Worm (Caenorhabditis elegans) whole organism, early embryonic: ENCODE data around the gene srh-72.
"Not testable (repeated sequence)": the region's sequence is repeated elsewhere in the genome, so short reads cannot be mapped to it uniquely, and the experiment has no call there.

Experiments
- B0310.2 ChIP-seq: sonication (generic microtip); optimal IDR thresholded peaks from 2 replicates; lab custom pipeline; 2016; ENCODE audit warnings: mild to moderate bottlenecking, missing genetic modification characterization, missing compliant biosample characterization
- F13C5.2 ChIP-seq: sonication (generic microtip); optimal IDR thresholded peaks from 2 replicates; lab custom pipeline; 2017; ENCODE audit warnings: mild to moderate bottlenecking, missing genetic modification characterization, inconsistent platforms, missing compliant biosample characterization
- aly-1 ChIP-seq: sonication (generic microtip); optimal IDR thresholded peaks from 2 replicates; lab custom pipeline; 2016; ENCODE audit warnings: missing genetic modification characterization, missing compliant biosample characterization
- ama-1 ChIP-seq: fragments of 150-350 bp; optimal IDR thresholded peaks from 2 replicates; lab custom pipeline; 2014
- ceh-13 ChIP-seq: fragments of 200-800 bp; sonication (Bioruptor generic); optimal IDR thresholded peaks from 2 replicates; lab custom pipeline; 2018; ENCODE audit warnings: mild to moderate bottlenecking, missing genetic modification characterization, missing compliant biosample characterization
- ceh-36 ChIP-seq: sonication (generic microtip); optimal IDR thresholded peaks from 2 replicates; lab custom pipeline; 2016; ENCODE audit warnings: missing genetic modification characterization, inconsistent platforms, missing compliant biosample characterization
- ets-7 ChIP-seq: sonication (generic microtip); optimal IDR thresholded peaks from 2 replicates; lab custom pipeline; 2016; ENCODE audit warnings: missing genotype, missing genetic modification characterization, missing compliant biosample characterization
- flt-1 ChIP-seq: fragments of 200-800 bp; sonication (Bioruptor generic); IDR thresholded peaks from 2 replicates; pipeline ENCODE4 v1.3.6; 2022; ENCODE audit warnings: missing genetic modification characterization, missing compliant biosample characterization
- hmbx-1 ChIP-seq: sonication (generic microtip); optimal IDR thresholded peaks from 2 replicates; lab custom pipeline; 2016; ENCODE audit warnings: mild to moderate bottlenecking, missing genetic modification characterization, missing compliant biosample characterization
- hmg-4 ChIP-seq: fragments of 200-800 bp; sonication (Bioruptor generic); optimal IDR thresholded peaks from 2 replicates; lab custom pipeline; 2018; ENCODE audit warnings: mild to moderate bottlenecking, missing genetic modification characterization, missing compliant biosample characterization
- hnd-1 ChIP-seq: sonication (generic microtip); optimal IDR thresholded peaks from 2 replicates; lab custom pipeline; 2016; ENCODE audit warnings: missing genetic modification characterization, missing compliant biosample characterization
- pes-1 ChIP-seq: fragments of 200-800 bp; sonication (Bioruptor generic); IDR thresholded peaks from 2 replicates; pipeline ENCODE4 v1.3.6; 2022; ENCODE audit warnings: missing genetic modification reagents, missing genetic modification characterization, missing compliant biosample characterization
- scrt-1 ChIP-seq: fragments of 200-800 bp; sonication (Bioruptor generic); IDR thresholded peaks from 2 replicates; pipeline ENCODE4 v1.3.6; 2022; ENCODE audit warnings: missing genetic modification characterization, missing compliant biosample characterization
- sea-1 ChIP-seq: fragments of 200-800 bp; sonication (Bioruptor generic); conservative IDR thresholded peaks from 2 replicates; pipeline ENCODE4 v1.3.6; 2022; ENCODE audit warnings: missing genetic modification characterization, missing compliant biosample characterization
- tbx-11 ChIP-seq: fragments of 200-800 bp; sonication (Bioruptor generic); IDR thresholded peaks from 2 replicates; pipeline ENCODE4 v1.3.6; 2022; ENCODE audit warnings: missing genetic modification characterization, missing compliant biosample characterization
- tbx-37 ChIP-seq: fragments of 200-800 bp; sonication (Bioruptor generic); conservative IDR thresholded peaks from 2 replicates; pipeline ENCODE4 v1.3.6; 2022; ENCODE audit warnings: missing genetic modification reagents, missing genetic modification characterization, missing compliant biosample characterization
- tra-4 ChIP-seq: sonication (generic microtip); optimal IDR thresholded peaks from 2 replicates; lab custom pipeline; 2017; ENCODE audit warnings: missing genetic modification characterization, missing compliant biosample characterization

The srh-72 gene

ce11 chrII:1644777-1645348 is 4.5 kb upstream of the srh-72 start, which contains the start of gene ZC204.6:
Gene ZC204.6 (minus strand): TSS chrII:1644827.
- TF ChIP-seq scrt-1: no peak

ce11 chrII:1636392-1636791 is 4.0 kb downstream of the srh-72 start, which contains the start of gene srg-20:
Gene srg-20 (plus strand): TSS chrII:1636692.
- not testable (repeated sequence) for TF ChIP-seq hmbx-1 (tag; lab: Kevin White, UChicago); hmg-4 (GFP tag; lab: Kevin White, UChicago); flt-1 (GFP tag; lab: Robert Waterston, UW)

- TF ChIP-seq ama-1 (no peak), ceh-13 (GFP tag; lab: Kevin White, UChicago) (no peak), tra-4 (tag; lab: Kevin White, UChicago) (no peak), hnd-1 (tag; lab: Kevin White, UChicago) (no peak), aly-1 (no peak), ceh-36 (no peak), tbx-37 (GFP tag; lab: Robert Waterston, UW) (no peak), flt-1 (GFP tag; lab: Robert Waterston, UW) (no peak), ets-7 (tag; lab: Kevin White, UChicago) (no peak)
These were observed 4.4 kb downstream of the srh-72 start for ce11 chrII:1635969-1636368.

- not testable (repeated sequence) for TF ChIP-seq tbx-37 (GFP tag; lab: Robert Waterston, UW); ceh-36; scrt-1
These were observed 6.9 kb downstream of the srh-72 start, which contains the start of gene C08E3.1 for ce11 chrII:1633490-1633889. Gene C08E3.1 (plus strand): TSS chrII:1633790.

- not testable (repeated sequence) for TF ChIP-seq tra-4 (tag; lab: Kevin White, UChicago); ceh-36; scrt-1
These were observed 8.2 kb downstream of the srh-72 start, which contains the start of gene C08E3.13 for ce11 chrII:1632216-1632615. Gene C08E3.13 (minus strand): TSS chrII:1632316.

ce11 chrII:1627783-1628182 is 12.6 kb downstream of the srh-72 start, which contains the start of gene C08E3.15:
Gene C08E3.15 (minus strand): TSS chrII:1627883.
- not testable (repeated sequence) for TF ChIP-seq ceh-13 (GFP tag; lab: Kevin White, UChicago); tbx-37 (GFP tag; lab: Robert Waterston, UW); F13C5.2 (tag; lab: Kevin White, UChicago)

- TF ChIP-seq hmg-4 (GFP tag; lab: Kevin White, UChicago) (no peak), flt-1 (GFP tag; lab: Robert Waterston, UW) (no peak), tbx-37 (GFP tag; lab: Robert Waterston, UW) (no peak), pes-1 (GFP tag; lab: Robert Waterston, UW) (no peak)
These were observed 14.7 kb downstream of the srh-72 start, which contains the start of gene C08E3.14 for ce11 chrII:1625666-1626065. Gene C08E3.14 (plus strand): TSS chrII:1625966.

- no peak for TF ChIP-seq aly-1
- no peak for TF ChIP-seq ceh-36
- no peak for TF ChIP-seq hmbx-1 (tag; lab: Kevin White, UChicago)
- no peak for TF ChIP-seq B0310.2
These were observed 15.8 kb downstream of the srh-72 start, which contains the start of gene fbxa-160 for ce11 chrII:1624572-1624971. Gene fbxa-160 (minus strand): TSS chrII:1624672.

ce11 chrII:1621795-1622194 is 18.6 kb downstream of the srh-72 start:
- TF ChIP-seq tbx-37 (GFP tag; lab: Robert Waterston, UW) (no peak), F13C5.2 (tag; lab: Kevin White, UChicago) (no peak), hnd-1 (tag; lab: Kevin White, UChicago) (no peak), aly-1 (no peak), scrt-1 (no peak), hmg-4 (GFP tag; lab: Kevin White, UChicago) (no peak), ceh-36 (no peak)

- TF ChIP-seq hmbx-1 (tag; lab: Kevin White, UChicago): no peak
- no peak for TF ChIP-seq hnd-1 (tag; lab: Kevin White, UChicago)
- no peak for TF ChIP-seq tbx-37 (GFP tag; lab: Robert Waterston, UW)
- no peak for TF ChIP-seq tra-4 (tag; lab: Kevin White, UChicago)
- TF ChIP-seq ets-7 (tag; lab: Kevin White, UChicago): no peak
- no peak for TF ChIP-seq tbx-11 (GFP tag; lab: Robert Waterston, UW)
- TF ChIP-seq B0310.2: no peak
- no peak for TF ChIP-seq ama-1
- TF ChIP-seq scrt-1: no peak
- no peak for TF ChIP-seq sea-1 (GFP tag; lab: Robert Waterston, UW)
- no peak for TF ChIP-seq aly-1
- no peak for TF ChIP-seq ceh-13 (GFP tag; lab: Kevin White, UChicago)
- no peak for TF ChIP-seq hmg-4 (GFP tag; lab: Kevin White, UChicago)
- TF ChIP-seq pes-1 (GFP tag; lab: Robert Waterston, UW): no peak
- no peak for TF ChIP-seq flt-1 (GFP tag; lab: Robert Waterston, UW)
- TF ChIP-seq F13C5.2 (tag; lab: Kevin White, UChicago): no peak
These were observed 19.2 kb downstream of the srh-72 start, which contains the start of gene fbxa-158 for ce11 chrII:1621180-1621579. Gene fbxa-158 (minus strand): TSS chrII:1621280.
